Worm (Caenorhabditis elegans): ENCODE data around the gene ZK632.2.

ZK632.2 gene

ce11 chrIII:9848603-9849002, 49.7 kb downstream of the ZK632.2 start:
- TF ChIP-seq ceh-16 (tag; optimal IDR thresholded peaks at IDR 0.05) (no peak), fkh-2 (tag; optimal IDR thresholded peaks at IDR 0.05) (no peak), aly-2 (tag; optimal IDR thresholded peaks at IDR 0.05) (no peak)

- TF ChIP-seq daf-12 (tag; optimal IDR thresholded peaks at IDR 0.05) (no peak), nhr-67 (tag; optimal IDR thresholded peaks at IDR 0.05) (no peak), mml-1 (tag; optimal IDR thresholded peaks at IDR 0.05) (no peak), fos-1 (tag; optimal IDR thresholded peaks at IDR 0.05) (no peak), elt-3 (tag; optimal IDR thresholded peaks at IDR 0.05) (peak in 2 of 3 experiments; percentile 9 to 57), nhr-237 (tag; optimal IDR thresholded peaks at IDR 0.05) (no peak), nfya-1 (tag; optimal IDR thresholded peaks at IDR 0.05; ENCODE audit: insufficient read depth) (no peak), lsy-12 (tag; optimal IDR thresholded peaks at IDR 0.05) (no peak), tbx-2 (tag; optimal IDR thresholded peaks at IDR 0.05) (no peak), egl-5 (tag; optimal IDR thresholded peaks at IDR 0.05) (no peak), snpc-4 (tag; optimal IDR thresholded peaks at IDR 0.05) (no peak), hmg-11 (tag; optimal IDR thresholded peaks at IDR 0.05) (no peak), pqm-1 (tag; optimal IDR thresholded peaks at IDR 0.05) (peak; percentile 82), skn-1 (tag; optimal IDR thresholded peaks at IDR 0.05) (peak; percentile 67), elt-1 (tag; optimal IDR thresholded peaks at IDR 0.05) (no peak), ZK546.5 (tag; optimal IDR thresholded peaks at IDR 0.05) (no peak), ceh-28 (tag; optimal IDR thresholded peaks at IDR 0.05) (peak; percentile 59), pha-4 (tag; optimal IDR thresholded peaks at IDR 0.05) (peak; percentile 75), elt-2 (tag; optimal IDR thresholded peaks at IDR 0.05) (peak; percentile 77)
Observed at ce11 chrIII:9849950-9850349, 51.0 kb downstream of the ZK632.2 start.

ce11 chrIII:9850877-9851276, 52.0 kb downstream of the ZK632.2 start:
- TF ChIP-seq pqm-1 (tag; optimal IDR thresholded peaks at IDR 0.05), result peak; percentile 49
- no peak for TF ChIP-seq elt-1 (tag; optimal IDR thresholded peaks at IDR 0.05)
- TF ChIP-seq nfya-1 (tag; optimal IDR thresholded peaks at IDR 0.05; ENCODE audit: insufficient read depth), result no peak
- peak; percentile 21 for TF ChIP-seq elt-2 (tag; optimal IDR thresholded peaks at IDR 0.05)
- TF ChIP-seq fkh-2 (tag; optimal IDR thresholded peaks at IDR 0.05), result no peak

- TF ChIP-seq skn-1 (tag; optimal IDR thresholded peaks at IDR 0.05) (no peak), lin-39 (tag; optimal IDR thresholded peaks at IDR 0.05) (peak; percentile 49)
Observed at ce11 chrIII:9851547-9851946, 52.6 kb downstream of the ZK632.2 start, which contains the start of gene K11H3.3. K11H3.3 (plus strand) TSS chrIII:9851854.
